Fruit fly (Drosophila melanogaster) whole organism, adult: ENCODE data around the gene Nlg2.

Experiments used
- CG11617 ChIP-seq: fragments of 200-800 bp; sonication (Bioruptor generic); optimal IDR thresholded peaks from 2 replicates; lab custom pipeline; 2017; ENCODE audit warnings: mild to moderate bottlenecking, missing biosample characterization, missing genetic modification reagents, missing genetic modification characterization
- CG12768 ChIP-seq: fragments of 200-800 bp; sonication (Bioruptor generic); optimal IDR thresholded peaks from 2 replicates; lab custom pipeline; 2017; ENCODE audit warnings: missing biosample characterization, missing genetic modification characterization, mild to moderate bottlenecking, moderate library complexity, missing genetic modification reagents
- CG14711 ChIP-seq: fragments of 200-800 bp; sonication (Bioruptor generic); optimal IDR thresholded peaks from 2 replicates; lab custom pipeline; 2018; ENCODE audit warnings: missing biosample characterization, mild to moderate bottlenecking, missing genetic modification characterization, moderate library complexity
- CG1620 ChIP-seq: fragments of 200-800 bp; sonication (Bioruptor generic); optimal IDR thresholded peaks from 2 replicates; lab custom pipeline; 2016; ENCODE audit warnings: missing biosample characterization, missing genetic modification characterization
- CG33017 ChIP-seq: fragments of 200-800 bp; sonication (Bioruptor generic); optimal IDR thresholded peaks from 2 replicates; lab custom pipeline; 2018; ENCODE audit warnings: missing biosample characterization, mild to moderate bottlenecking, missing genetic modification characterization, moderate library complexity
- CG5204 ChIP-seq: fragments of 200-800 bp; sonication (Bioruptor generic); optimal IDR thresholded peaks from 2 replicates; lab custom pipeline; 2016; ENCODE audit warnings: missing biosample characterization, missing genetic modification characterization
- CG7045 ChIP-seq: fragments of 200-800 bp; sonication (Bioruptor generic); optimal IDR thresholded peaks from 2 replicates; lab custom pipeline; 2017; ENCODE audit warnings: missing biosample characterization, mild to moderate bottlenecking, missing genetic modification characterization
- CG7101 ChIP-seq: fragments of 200-800 bp; sonication (Bioruptor generic); optimal IDR thresholded peaks from 2 replicates; lab custom pipeline; 2018; ENCODE audit warnings: missing biosample characterization, mild to moderate bottlenecking, missing genetic modification characterization, moderate library complexity
- Clk ChIP-seq: fragments of 200-800 bp; sonication (Bioruptor generic); optimal IDR thresholded peaks from 2 replicates; lab custom pipeline; 2017; ENCODE audit warnings: missing biosample characterization, missing genetic modification characterization
- Crg-1 ChIP-seq: fragments of 200-800 bp; sonication (Bioruptor generic); optimal IDR thresholded peaks from 2 replicates; lab custom pipeline; 2016; ENCODE audit warnings: missing biosample characterization, missing genetic modification characterization
- Hr96 ChIP-seq: fragments of 200-800 bp; sonication (Bioruptor generic); optimal IDR thresholded peaks from 2 replicates; lab custom pipeline; 2016; ENCODE audit warnings: missing biosample characterization, missing genetic modification characterization
- Mnt ChIP-seq: fragments of 200-800 bp; sonication (Bioruptor generic); optimal IDR thresholded peaks from 2 replicates; lab custom pipeline; 2016; ENCODE audit warnings: missing biosample characterization, mild to moderate bottlenecking, missing genetic modification characterization
- bab1 ChIP-seq: fragments of 200-800 bp; sonication (Bioruptor generic); optimal IDR thresholded peaks from 3 replicates; lab custom pipeline; 2019; ENCODE audit warnings: missing biosample characterization, mild to moderate bottlenecking, missing genetic modification characterization, moderate library complexity
- cic ChIP-seq: fragments of 200-800 bp; sonication (Bioruptor generic); optimal IDR thresholded peaks from 2 replicates; lab custom pipeline; 2017; ENCODE audit warnings: missing biosample characterization, mild to moderate bottlenecking, missing genetic modification characterization, moderate library complexity
- cnc ChIP-seq, 2 experiments: fragments of >200 bp; optimal IDR thresholded peaks; 2 replicates each; lab custom pipeline; 2017
- kay ChIP-seq: fragments of 200-800 bp; sonication (Bioruptor generic); peaks from one replicate; lab custom pipeline; 2016; ENCODE audit warnings: missing biosample characterization, missing genetic modification characterization, borderline replicate concordance
- ovo ChIP-seq: fragments of 200-800 bp; sonication (Bioruptor generic); optimal IDR thresholded peaks from 2 replicates; lab custom pipeline; 2016; ENCODE audit warnings: missing biosample characterization, missing genetic modification characterization
- pad ChIP-seq: fragments of 200-800 bp; sonication (Bioruptor generic); optimal IDR thresholded peaks from 3 replicates; lab custom pipeline; 2017; ENCODE audit warnings: missing biosample characterization, missing genetic modification characterization, mild to moderate bottlenecking, moderate library complexity, missing genetic modification reagents
- tj ChIP-seq: fragments of 200-800 bp; sonication (Bioruptor generic); optimal IDR thresholded peaks from 3 replicates; lab custom pipeline; 2017; ENCODE audit warnings: missing biosample characterization, mild to moderate bottlenecking, missing genetic modification characterization, moderate library complexity
- toe ChIP-seq: fragments of 200-800 bp; sonication (Bioruptor generic); optimal IDR thresholded peaks from 2 replicates; lab custom pipeline; 2016; ENCODE audit warnings: missing biosample characterization, missing genetic modification characterization

The Nlg2 gene

dm6 chr2L:6841349-6841748 is 33.4 kb upstream of the Nlg2 start:
- TF ChIP-seq Mnt (GFP tag; lab: Kevin White, UChicago): no peak
- no peak for TF ChIP-seq CG7101 (tag; lab: Kevin White, UChicago)
- TF ChIP-seq Hr96: no peak
- TF ChIP-seq pad (GFP tag; lab: Kevin White, UChicago): no peak
- no peak for TF ChIP-seq CG12768 (GFP tag; lab: Kevin White, UChicago)
- no peak for TF ChIP-seq Crg-1
- no peak for TF ChIP-seq CG33017 (tag; lab: Kevin White, UChicago)
- no peak for TF ChIP-seq toe (GFP tag; lab: Kevin White, UChicago)
- no peak for TF ChIP-seq cic

dm6 chr2L:6843434-6843833 is 31.3 kb upstream of the Nlg2 start:
- TF ChIP-seq CG5204 (no peak), tj (GFP tag; lab: Kevin White, UChicago) (no peak), CG14711 (no peak), CG12768 (GFP tag; lab: Kevin White, UChicago) (no peak), Hr96 (no peak)

dm6 chr2L:6850963-6851362 is 23.7 kb upstream of the Nlg2 start:
- TF ChIP-seq CG14711 (no peak), ovo (GFP tag; lab: Kevin White, UChicago) (no peak), CG5204 (no peak), CG1620 (GFP tag; lab: Kevin White, UChicago) (no peak), toe (GFP tag; lab: Kevin White, UChicago) (no peak), Crg-1 (no peak), tj (GFP tag; lab: Kevin White, UChicago) (no peak), pad (GFP tag; lab: Kevin White, UChicago) (no peak), kay (GFP tag; lab: Kevin White, UChicago) (no peak)

- peak; percentile 42 for TF ChIP-seq bab1 (GFP tag; lab: Kevin White, UChicago)
- TF ChIP-seq ovo (GFP tag; lab: Kevin White, UChicago): no peak
- no peak for TF ChIP-seq toe (GFP tag; lab: Kevin White, UChicago)
Measured at dm6 chr2L:6851963-6852671, 22.6 kb upstream of the Nlg2 start, which contains the start of gene Rca1. Rca1 (plus strand) TSS chr2L:6852315.

dm6 chr2L:6853917-6854316 is 20.8 kb upstream of the Nlg2 start:
- TF ChIP-seq CG5204: no peak
- TF ChIP-seq Hr96: no peak
- no peak for TF ChIP-seq toe (GFP tag; lab: Kevin White, UChicago)
- no peak for TF ChIP-seq CG11617 (GFP tag; lab: Kevin White, UChicago)
- peak; percentile 99 for TF ChIP-seq Mnt (GFP tag; lab: Kevin White, UChicago)
- no peak for TF ChIP-seq Clk (GFP tag; lab: Kevin White, UChicago)
- TF ChIP-seq Crg-1: no peak
- TF ChIP-seq pad (GFP tag; lab: Kevin White, UChicago): no peak
- peak; percentile 61 for TF ChIP-seq tj (GFP tag; lab: Kevin White, UChicago)
- TF ChIP-seq bab1 (GFP tag; lab: Kevin White, UChicago): peak; percentile 19
- peak; percentile 6 for TF ChIP-seq CG7101 (tag; lab: Kevin White, UChicago)
- TF ChIP-seq cic: no peak
- TF ChIP-seq CG12768 (GFP tag; lab: Kevin White, UChicago): no peak
- no peak for TF ChIP-seq CG7045 (GFP tag; lab: Kevin White, UChicago)
- no peak for TF ChIP-seq kay (GFP tag; lab: Kevin White, UChicago)
- TF ChIP-seq cnc (optimal IDR thresholded peaks at IDR 0.05; lab: Kevin White, UChicago): no peak
- TF ChIP-seq ovo (GFP tag; lab: Kevin White, UChicago): peak; percentile 71
- TF ChIP-seq CG14711: no peak
- TF ChIP-seq CG33017 (tag; lab: Kevin White, UChicago): no peak
- TF ChIP-seq CG1620 (GFP tag; lab: Kevin White, UChicago): no peak

dm6 chr2L:6868178-6868867 is 6.4 kb upstream of the Nlg2 start:
- TF ChIP-seq CG11617 (GFP tag; lab: Kevin White, UChicago) (no peak), kay (GFP tag; lab: Kevin White, UChicago) (no peak), Clk (GFP tag; lab: Kevin White, UChicago) (no peak), Hr96 (no peak), CG12768 (GFP tag; lab: Kevin White, UChicago) (peak; percentile 26), pad (GFP tag; lab: Kevin White, UChicago) (peak; percentile 27), bab1 (GFP tag; lab: Kevin White, UChicago) (no peak), CG33017 (tag; lab: Kevin White, UChicago) (no peak), toe (GFP tag; lab: Kevin White, UChicago) (no peak), CG1620 (GFP tag; lab: Kevin White, UChicago) (no peak), CG7101 (tag; lab: Kevin White, UChicago) (peak; percentile 0), cic (peak; percentile 67), CG14711 (no peak), CG5204 (no peak), tj (GFP tag; lab: Kevin White, UChicago) (no peak), Mnt (GFP tag; lab: Kevin White, UChicago) (no peak), CG7045 (GFP tag; lab: Kevin White, UChicago) (no peak), cnc (optimal IDR thresholded peaks at IDR 0.05; lab: Kevin White, UChicago) (no peak), ovo (GFP tag; lab: Kevin White, UChicago) (no peak), Crg-1 (no peak)
